Worm (Caenorhabditis elegans) whole organism, L3 larva: ENCODE data around the gene F08F8.6.

Source experiments
- aly-2 ChIP-seq: fragments of 150-350 bp; optimal IDR thresholded peaks from 2 replicates; lab custom pipeline; 2014; ENCODE audit warnings: missing biosample characterization, missing genetic modification characterization
- mdl-1 ChIP-seq: fragments of 150-350 bp; optimal IDR thresholded peaks from 2 replicates; lab custom pipeline; 2014; ENCODE audit warnings: missing biosample characterization, missing genetic modification characterization
- sea-2 ChIP-seq: fragments of 150-350 bp; sonication (generic microtip); optimal IDR thresholded peaks from 4 replicates; lab custom pipeline; 2014; ENCODE audit warnings: missing biosample characterization, missing genetic modification reagents, missing genetic modification characterization
- unc-62 ChIP-seq: fragments of 150-350 bp; sonication (generic microtip); optimal IDR thresholded peaks from 4 replicates; lab custom pipeline; 2014; ENCODE audit warnings: missing biosample characterization, missing genetic modification reagents, missing genetic modification characterization

DNA sequence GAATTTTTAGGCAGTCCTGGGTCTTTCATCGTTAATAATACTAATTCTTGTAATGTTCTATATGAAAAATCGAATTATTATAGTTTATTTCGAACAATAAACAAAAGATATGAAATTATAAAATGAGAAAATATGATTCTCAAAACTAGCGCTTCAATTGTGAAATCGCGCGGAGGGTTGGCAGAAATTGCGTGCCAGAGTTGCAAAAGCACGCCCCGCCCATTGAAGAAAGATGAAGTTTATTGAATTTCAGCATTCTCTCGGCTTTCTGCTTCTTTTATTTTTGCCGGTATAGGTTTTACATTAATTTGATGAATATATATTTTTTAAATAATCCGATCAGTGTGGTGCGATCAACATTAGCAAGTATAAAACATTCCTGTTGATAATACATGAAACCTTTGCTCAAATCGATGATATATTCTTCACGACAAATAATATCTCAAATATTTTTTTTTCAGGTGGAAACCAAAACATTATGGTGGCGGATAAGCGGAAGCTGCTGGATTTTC lies 15.6 kb downstream of the F08F8.6 start, which contains the start of the genes eco-1 and hmgr-1:
- TF ChIP-seq sea-2 (no peak), unc-62 (no peak), aly-2 (tag; lab: Kevin White, UChicago) (no peak), mdl-1 (tag; lab: Kevin White, UChicago) (no peak)
